Fruit fly (Drosophila melanogaster) whole organism, embryonic: ENCODE results near the gene CG4382.

Experiments
- CG10209 ChIP-seq: fragments of 200-800 bp; sonication (Bioruptor generic); optimal IDR thresholded peaks from 3 replicates; lab custom pipeline; 2017; ENCODE audit warnings: missing biosample characterization, mild to moderate bottlenecking, missing genetic modification characterization, missing genetic modification reagents
- CG10543 ChIP-seq: fragments of 200-800 bp; sonication (Bioruptor generic); optimal IDR thresholded peaks from 3 replicates; lab custom pipeline; 2017; ENCODE audit warnings: missing biosample characterization, mild to moderate bottlenecking, missing genetic modification characterization, moderate library complexity
- CG10654 ChIP-seq: fragments of 200-800 bp; sonication (Bioruptor generic); optimal IDR thresholded peaks from 2 replicates; lab custom pipeline; 2016; ENCODE audit warnings: missing biosample characterization, missing genetic modification characterization
- CG11093 ChIP-seq: fragments of 200-800 bp; sonication (Bioruptor generic); IDR thresholded peaks from 3 replicates; pipeline ENCODE4 v1.3.6; 2022; ENCODE audit warnings: missing biosample characterization, missing genetic modification characterization
- CG11504 ChIP-seq: fragments of 200-800 bp; sonication (Bioruptor generic); optimal IDR thresholded peaks from 3 replicates; lab custom pipeline; 2019; ENCODE audit warnings: missing biosample characterization, mild to moderate bottlenecking, missing genetic modification characterization, moderate library complexity
- CG11723 ChIP-seq: fragments of 200-800 bp; sonication (Bioruptor generic); optimal IDR thresholded peaks from 2 replicates; lab custom pipeline; 2017; ENCODE audit warnings: missing biosample characterization, mild to moderate bottlenecking, missing genetic modification characterization
- CG12104 ChIP-seq: fragments of 200-800 bp; sonication (Bioruptor generic); optimal IDR thresholded peaks from 3 replicates; lab custom pipeline; 2016; ENCODE audit warnings: missing biosample characterization, missing genetic modification characterization
- CG12391 ChIP-seq: fragments of 200-800 bp; sonication (Bioruptor generic); optimal IDR thresholded peaks from 3 replicates; lab custom pipeline; 2018; ENCODE audit warnings: missing biosample characterization, mild to moderate bottlenecking, missing genetic modification characterization, moderate library complexity
- CG15011 ChIP-seq: fragments of 200-800 bp; sonication (Bioruptor generic); optimal IDR thresholded peaks from 3 replicates; lab custom pipeline; 2018; ENCODE audit warnings: missing biosample characterization, mild to moderate bottlenecking, missing genetic modification characterization
- CG15601 ChIP-seq: fragments of 200-800 bp; sonication (Bioruptor generic); optimal IDR thresholded peaks from 3 replicates; lab custom pipeline; 2019; ENCODE audit warnings: missing biosample characterization, mild to moderate bottlenecking, missing genetic modification characterization, moderate library complexity
- CG16815 ChIP-seq: fragments of 200-800 bp; sonication (Bioruptor generic); optimal IDR thresholded peaks from 3 replicates; lab custom pipeline; 2017; ENCODE audit warnings: missing biosample characterization, mild to moderate bottlenecking, missing genetic modification characterization
- CG16863 ChIP-seq: fragments of 200-800 bp; sonication (Bioruptor generic); optimal IDR thresholded peaks from 3 replicates; lab custom pipeline; 2016; ENCODE audit warnings: missing biosample characterization, missing genetic modification characterization
- CG17568 ChIP-seq: fragments of 200-800 bp; sonication (Bioruptor generic); optimal IDR thresholded peaks from 2 replicates; lab custom pipeline; 2018; ENCODE audit warnings: missing biosample characterization, mild to moderate bottlenecking, missing genetic modification characterization, moderate library complexity
- CG2199 ChIP-seq: fragments of 200-800 bp; sonication (Bioruptor generic); IDR thresholded peaks from 3 replicates; pipeline ENCODE4 v1.3.6; 2022; ENCODE audit warnings: missing biosample characterization, missing genetic modification characterization
- CG2202 ChIP-seq: fragments of 200-800 bp; sonication (Bioruptor generic); optimal IDR thresholded peaks from 2 replicates; lab custom pipeline; 2018; ENCODE audit warnings: missing biosample characterization, mild to moderate bottlenecking, missing genetic modification characterization
- CG2875 ChIP-seq: fragments of 200-800 bp; sonication (Bioruptor generic); optimal IDR thresholded peaks from 2 replicates; lab custom pipeline; 2017; ENCODE audit warnings: missing biosample characterization, mild to moderate bottlenecking, missing genetic modification characterization, missing genetic modification reagents
- CG30431 ChIP-seq: fragments of 200-800 bp; sonication (Bioruptor generic); optimal IDR thresholded peaks from 2 replicates; lab custom pipeline; 2017; ENCODE audit warnings: missing biosample characterization, missing genetic modification characterization
- CG33557 ChIP-seq: fragments of 200-800 bp; sonication (Bioruptor generic); optimal IDR thresholded peaks from 2 replicates; lab custom pipeline; 2019; ENCODE audit warnings: missing biosample characterization, mild to moderate bottlenecking, missing genetic modification characterization, moderate library complexity
- CG3995 ChIP-seq: fragments of 200-800 bp; sonication (Bioruptor generic); optimal IDR thresholded peaks from 3 replicates; lab custom pipeline; 2016; ENCODE audit warnings: missing biosample characterization, missing genetic modification characterization
- CG4854 ChIP-seq: fragments of 200-800 bp; sonication (Bioruptor generic); optimal IDR thresholded peaks from 2 replicates; lab custom pipeline; 2016; ENCODE audit warnings: missing biosample characterization, missing genetic modification characterization, inconsistent platforms
- CG6254 ChIP-seq: fragments of 200-800 bp; sonication (Bioruptor generic); optimal IDR thresholded peaks from 3 replicates; lab custom pipeline; 2017; ENCODE audit warnings: mild to moderate bottlenecking, missing biosample characterization, missing genetic modification reagents, missing genetic modification characterization
- CG6689 ChIP-seq: fragments of 200-800 bp; sonication (Bioruptor generic); IDR thresholded peaks from 2 replicates; pipeline ENCODE4 v1.3.6; 2022; ENCODE audit warnings: missing biosample characterization, missing genetic modification characterization
- CG7745 ChIP-seq: fragments of 200-800 bp; sonication (Bioruptor generic); optimal IDR thresholded peaks from 2 replicates; lab custom pipeline; 2018; ENCODE audit warnings: missing biosample characterization, mild to moderate bottlenecking, missing genetic modification characterization, moderate library complexity
- CG7987 ChIP-seq: fragments of 200-800 bp; sonication (Bioruptor generic); optimal IDR thresholded peaks from 2 replicates; lab custom pipeline; 2018; ENCODE audit warnings: missing biosample characterization, mild to moderate bottlenecking, missing genetic modification characterization, moderate library complexity
- D19A ChIP-seq: fragments of 200-800 bp; optimal IDR thresholded peaks from 3 replicates; lab custom pipeline; 2019; ENCODE audit warnings: missing biosample characterization, mild to moderate bottlenecking, missing genetic modification characterization, moderate library complexity
- Dll ChIP-seq: fragments of 200-800 bp; sonication (Bioruptor generic); IDR thresholded peaks from 4 replicates; pipeline ENCODE4 v1.3.6; 2022; ENCODE audit warnings: missing biosample characterization, missing genetic modification characterization; ENCODE audit not compliant: partially characterized antibody
- E2f1 ChIP-seq: fragments of 200-800 bp; sonication (Bioruptor generic); IDR thresholded peaks from 2 replicates; pipeline ENCODE4 v1.3.6; 2022; ENCODE audit warnings: missing biosample characterization, missing genetic modification characterization
- Ets65A ChIP-seq: fragments of 200-800 bp; sonication (Bioruptor generic); peaks from one replicate; lab custom pipeline; 2016; ENCODE audit warnings: missing biosample characterization, missing genetic modification characterization
- GATAe ChIP-seq: fragments of 200-800 bp; sonication (Bioruptor generic); conservative IDR thresholded peaks from 2 replicates; pipeline ENCODE4 v1.3.6; 2022; ENCODE audit warnings: missing biosample characterization, missing genetic modification characterization
- NFAT ChIP-seq: fragments of 200-800 bp; sonication (Bioruptor generic); IDR thresholded peaks from 2 replicates; pipeline ENCODE4 v1.3.6; 2022; ENCODE audit warnings: missing biosample characterization, missing genetic modification characterization
- Oaz ChIP-seq: fragments of 200-800 bp; sonication (Bioruptor generic); IDR thresholded peaks from 2 replicates; pipeline ENCODE4 v1.3.6; 2022; ENCODE audit warnings: missing biosample characterization, missing genetic modification characterization
- PHDP ChIP-seq: fragments of 200-800 bp; sonication (Bioruptor generic); optimal IDR thresholded peaks from 3 replicates; lab custom pipeline; 2018; ENCODE audit warnings: missing biosample characterization, mild to moderate bottlenecking, missing genetic modification characterization, moderate library complexity
- bab2 ChIP-seq: fragments of 200-800 bp; sonication (Bioruptor generic); optimal IDR thresholded peaks from 2 replicates; lab custom pipeline; 2016; ENCODE audit warnings: missing biosample characterization, missing genetic modification characterization
- cg ChIP-seq: fragments of 200-800 bp; sonication (Bioruptor generic); optimal IDR thresholded peaks from 3 replicates; lab custom pipeline; 2019; ENCODE audit warnings: missing biosample characterization, mild to moderate bottlenecking, missing genetic modification characterization, moderate library complexity
- chn ChIP-seq: fragments of 200-800 bp; sonication (Bioruptor generic); optimal IDR thresholded peaks from 2 replicates; lab custom pipeline; 2016; ENCODE audit warnings: missing biosample characterization, missing genetic modification characterization
- danr ChIP-seq: fragments of 200-800 bp; sonication (Bioruptor generic); IDR thresholded peaks from 2 replicates; pipeline ENCODE4 v1.3.6; 2022; ENCODE audit warnings: missing biosample characterization, missing genetic modification characterization
- ems ChIP-seq: fragments of 200-800 bp; sonication (Bioruptor generic); optimal IDR thresholded peaks from 3 replicates; lab custom pipeline; 2016; ENCODE audit warnings: missing biosample characterization, missing genetic modification characterization
- exex ChIP-seq: fragments of 200-800 bp; sonication (Bioruptor generic); optimal IDR thresholded peaks from 4 replicates; lab custom pipeline; 2018; ENCODE audit warnings: missing biosample characterization, mild to moderate bottlenecking, missing genetic modification characterization, moderate library complexity
- grau ChIP-seq: fragments of 200-800 bp; optimal IDR thresholded peaks from 3 replicates; lab custom pipeline; 2019; ENCODE audit warnings: missing biosample characterization, mild to moderate bottlenecking, missing genetic modification characterization, moderate library complexity
- insv ChIP-seq, 2 experiments: fragments of 200-800 bp; sonication (Bioruptor generic); optimal IDR thresholded peaks; 3 replicates each; lab custom pipeline; 2016 to 2018; ENCODE audit warnings: missing biosample characterization in 2 of 2, missing genetic modification characterization in 2 of 2
- inv ChIP-seq: fragments of 200-800 bp; sonication (Bioruptor generic); IDR thresholded peaks from 2 replicates; pipeline ENCODE4 v1.3.6; 2022; ENCODE audit warnings: missing biosample characterization, missing genetic modification characterization; ENCODE audit not compliant: partially characterized antibody
- kni ChIP-seq: fragments of 200-800 bp; sonication (Bioruptor generic); optimal IDR thresholded peaks from 3 replicates; lab custom pipeline; 2017; ENCODE audit warnings: mild to moderate bottlenecking, missing biosample characterization, missing genetic modification reagents, missing genetic modification characterization
- lilli ChIP-seq: fragments of 200-800 bp; sonication (Bioruptor generic); optimal IDR thresholded peaks from 3 replicates; lab custom pipeline; 2016; ENCODE audit warnings: missing biosample characterization, missing genetic modification characterization
- lov ChIP-seq, 2 experiments: fragments of 200-800 bp in 1 of 2; fragments of >200 bp in 1 of 2; sonication (Bioruptor generic) in 1 of 2; IDR thresholded peaks in 1 of 2; optimal IDR thresholded peaks in 1 of 2; 2 replicates in 1 of 2; 3 replicates in 1 of 2; pipeline versions ENCODE4 v1.3.6 to Lab custom; 2017 to 2022; ENCODE audit warnings: missing biosample characterization in 1 of 2, missing genetic modification characterization in 1 of 2
- phol ChIP-seq: fragments of 200-800 bp; sonication (Bioruptor generic); optimal IDR thresholded peaks from 3 replicates; lab custom pipeline; 2018; ENCODE audit warnings: missing biosample characterization, mild to moderate bottlenecking, missing genetic modification characterization, moderate library complexity
- run ChIP-seq: fragments of 200-800 bp; sonication (Bioruptor generic); optimal IDR thresholded peaks from 3 replicates; lab custom pipeline; 2018; ENCODE audit warnings: missing biosample characterization, mild to moderate bottlenecking, missing genetic modification characterization
- sima ChIP-seq: fragments of 200-800 bp; sonication (Bioruptor generic); optimal IDR thresholded peaks from 2 replicates; lab custom pipeline; 2016; ENCODE audit warnings: missing biosample characterization, missing genetic modification characterization
- slou ChIP-seq: fragments of 200-800 bp; sonication (Bioruptor generic); optimal IDR thresholded peaks from 3 replicates; lab custom pipeline; 2016; ENCODE audit warnings: missing biosample characterization, missing genetic modification characterization
- so ChIP-seq: fragments of 200-800 bp; sonication (Bioruptor generic); IDR thresholded peaks from 3 replicates; pipeline ENCODE4 v1.3.6; 2022; ENCODE audit warnings: missing biosample characterization, missing genetic modification characterization
- tgo ChIP-seq: fragments of 200-800 bp; sonication (Bioruptor generic); IDR thresholded peaks from 3 replicates; pipeline ENCODE4 v1.3.6; 2022; ENCODE audit warnings: missing biosample characterization, missing genetic modification characterization

Gene CG4382

dm6 chr2L:9633098-9633497, 32.4 kb upstream of the CG4382 start:
- peak; percentile 40 for TF ChIP-seq chn (GFP tag; lab: Kevin White, UChicago)
- peak; percentile 65 for TF ChIP-seq CG15011 (GFP tag; lab: Kevin White, UChicago)
- TF ChIP-seq lov (optimal IDR thresholded peaks at IDR 0.05; lab: Kevin White, UChicago), result no peak
- peak; percentile 87 for TF ChIP-seq lov (GFP tag; IDR thresholded peaks at IDR 0.05; lab: Robert Waterston, UW)
- peak; percentile 76 for TF ChIP-seq CG2875
- no peak for TF ChIP-seq slou (GFP tag; lab: Kevin White, UChicago)
- TF ChIP-seq CG11504 (tag; lab: Kevin White, UChicago), result no peak
- TF ChIP-seq grau (tag; lab: Kevin White, UChicago), result no peak
- no peak for TF ChIP-seq CG3995 (GFP tag; lab: Kevin White, UChicago)
- TF ChIP-seq danr (GFP tag; lab: Robert Waterston, UW), result peak; percentile 42
- peak; percentile 84 for TF ChIP-seq bab2 (GFP tag; lab: Kevin White, UChicago)
- peak; percentile 64 for TF ChIP-seq D19A (tag; lab: Kevin White, UChicago)
- peak; percentile 71 for TF ChIP-seq CG10209 (GFP tag; lab: Kevin White, UChicago)
- peak; percentile 34 for TF ChIP-seq CG10543 (GFP tag; lab: Kevin White, UChicago)
- peak; percentile 22 for TF ChIP-seq ems (GFP tag; lab: Kevin White, UChicago)
- no peak for TF ChIP-seq Dll (GFP tag; lab: Robert Waterston, UW)
- 0 out of 3 replicates have a peak, but pooled peaks have one; percentile 47 for TF ChIP-seq so
- no peak for TF ChIP-seq phol
- peak; percentile 39 for TF ChIP-seq CG30431 (GFP tag; lab: Kevin White, UChicago)
- peak; percentile 39 for TF ChIP-seq CG12104 (GFP tag; lab: Kevin White, UChicago)
- TF ChIP-seq Ets65A (GFP tag; lab: Kevin White, UChicago), result peak; percentile 87
- peak; percentile 12 for TF ChIP-seq CG16815 (GFP tag; lab: Kevin White, UChicago)
- TF ChIP-seq CG16863 (GFP tag; lab: Kevin White, UChicago), result peak; percentile 69
- TF ChIP-seq CG15601 (tag; lab: Kevin White, UChicago), result peak; percentile 77
- TF ChIP-seq kni, result peak; percentile 86
- peak; percentile 58 for TF ChIP-seq CG10654 (GFP tag; lab: Kevin White, UChicago)
- peak; percentile 81 for TF ChIP-seq CG7987
- TF ChIP-seq CG6254 (GFP tag; lab: Kevin White, UChicago), result peak; percentile 75
- peak; percentile 54 for TF ChIP-seq CG17568 (GFP tag; lab: Kevin White, UChicago)
- TF ChIP-seq CG6689 (GFP tag; lab: Robert Waterston, UW), result peak; percentile 59
- no peak for TF ChIP-seq run (tag; lab: Kevin White, UChicago)
- peak; percentile 34; the same call in 1 of the 3 replicates for TF ChIP-seq tgo (GFP tag; lab: Robert Waterston, UW)
- no peak for TF ChIP-seq cg (GFP tag; lab: Kevin White, UChicago)
- peak; percentile 20 for TF ChIP-seq exex (tag; lab: Kevin White, UChicago)
- peak; percentile 82 for TF ChIP-seq CG7745 (tag; lab: Kevin White, UChicago)
- TF ChIP-seq CG11723 (GFP tag; lab: Kevin White, UChicago), result peak; percentile 11
- TF ChIP-seq sima (GFP tag; lab: Kevin White, UChicago), result no peak
- peak; percentile 86 for TF ChIP-seq CG33557 (GFP tag; lab: Kevin White, UChicago)
- no peak for TF ChIP-seq Oaz
- TF ChIP-seq CG4854, result peak; percentile 20
- no peak for TF ChIP-seq inv
- peak; percentile 52; the same call in 1 of the 2 replicates for TF ChIP-seq E2f1 (GFP tag; lab: Robert Waterston, UW)
- no peak for TF ChIP-seq insv (GFP tag; optimal IDR thresholded peaks at IDR 0.05; lab: Kevin White, UChicago)
- TF ChIP-seq PHDP (tag; lab: Kevin White, UChicago), result peak; percentile 25
- no peak for TF ChIP-seq lilli
- TF ChIP-seq GATAe (GFP tag; lab: Robert Waterston, UW), result peak; percentile 32; the same call in 1 of the 2 replicates
- 0 out of 2 replicates have a peak, but pooled peaks have one; percentile 36 for TF ChIP-seq NFAT (GFP tag; lab: Robert Waterston, UW)
- peak; percentile 13 for TF ChIP-seq CG12391 (tag; lab: Kevin White, UChicago)
- TF ChIP-seq CG11093 (GFP tag; lab: Robert Waterston, UW), result peak; percentile 34; the same call in 1 of the 3 replicates
- TF ChIP-seq CG2202 (tag; lab: Kevin White, UChicago), result peak; percentile 83
- TF ChIP-seq CG2199 (GFP tag; lab: Robert Waterston, UW), result peak; percentile 81; the same call in 2 of the 3 replicates
